Fruit fly (Drosophila melanogaster) whole organism, embryonic: ENCODE measurements around the gene CG6398.
A peak's percentile ranks its signal among the peaks of the same experiment; 100 is the strongest.

Source experiments
- Adf1 ChIP-seq: fragments of 200-800 bp; sonication (Bioruptor generic); IDR thresholded peaks from 2 replicates; pipeline ENCODE4 v1.3.6; 2022; ENCODE audit warnings: missing biosample characterization, missing genetic modification characterization
- Asciz ChIP-seq: fragments of 200-800 bp; sonication (Bioruptor generic); optimal IDR thresholded peaks from 2 replicates; lab custom pipeline; 2017; ENCODE audit warnings: missing biosample characterization, mild to moderate bottlenecking, missing genetic modification characterization, missing genetic modification reagents
- Atf3 ChIP-seq: fragments of 200-800 bp; sonication (Bioruptor generic); optimal IDR thresholded peaks from 3 replicates; lab custom pipeline; 2016; ENCODE audit warnings: missing biosample characterization, missing genetic modification characterization
- B-H1 ChIP-seq: fragments of 200-800 bp; sonication (Bioruptor generic); IDR thresholded peaks from 3 replicates; pipeline ENCODE4 v1.3.6; 2022; ENCODE audit warnings: missing biosample characterization, missing genetic modification characterization
- BEAF-32 ChIP-seq: fragments of 200-800 bp; sonication (Bioruptor generic); optimal IDR thresholded peaks from 3 replicates; lab custom pipeline; 2017; ENCODE audit warnings: missing biosample characterization, missing genetic modification characterization, mild to moderate bottlenecking, moderate library complexity, missing genetic modification reagents
- CG10959 ChIP-seq: fragments of 200-800 bp; sonication (Bioruptor generic); IDR thresholded peaks from 2 replicates; pipeline ENCODE4 v1.3.6; 2022; ENCODE audit warnings: missing biosample characterization, missing genetic modification characterization
- CG11560 ChIP-seq: fragments of 200-800 bp; sonication (Bioruptor generic); IDR thresholded peaks from 3 replicates; pipeline ENCODE4 v1.3.6; 2022; ENCODE audit warnings: missing biosample characterization, missing genetic modification characterization
- CG13894 ChIP-seq: fragments of 200-800 bp; sonication (Bioruptor generic); optimal IDR thresholded peaks from 3 replicates; lab custom pipeline; 2018; ENCODE audit warnings: missing biosample characterization, mild to moderate bottlenecking, missing genetic modification characterization, moderate library complexity
- CG14014 ChIP-seq: fragments of 200-800 bp; sonication (Bioruptor generic); IDR thresholded peaks from 2 replicates; pipeline ENCODE4 v1.3.6; 2022; ENCODE audit warnings: missing biosample characterization, missing genetic modification characterization
- CG14860 ChIP-seq: fragments of 200-800 bp; sonication (Bioruptor generic); IDR thresholded peaks from 3 replicates; pipeline ENCODE4 v1.3.6; 2022; ENCODE audit warnings: missing biosample characterization, missing genetic modification characterization; ENCODE audit not compliant: partially characterized antibody
- CG1529 ChIP-seq: fragments of 200-800 bp; sonication (Bioruptor generic); optimal IDR thresholded peaks from 3 replicates; lab custom pipeline; 2018; ENCODE audit warnings: missing biosample characterization, missing genetic modification characterization
- CG15696 ChIP-seq: fragments of 200-800 bp; sonication (Bioruptor generic); optimal IDR thresholded peaks from 2 replicates; lab custom pipeline; 2019; ENCODE audit warnings: missing biosample characterization, mild to moderate bottlenecking, missing genetic modification characterization, moderate library complexity
- CG1603 ChIP-seq: fragments of 200-800 bp; sonication (Bioruptor generic); optimal IDR thresholded peaks from 2 replicates; lab custom pipeline; 2019; ENCODE audit warnings: missing biosample characterization, mild to moderate bottlenecking, missing genetic modification characterization, moderate library complexity
- CG18764 ChIP-seq: fragments of 200-800 bp; sonication (Bioruptor generic); optimal IDR thresholded peaks from 3 replicates; lab custom pipeline; 2016; ENCODE audit warnings: missing biosample characterization, missing genetic modification characterization
- CG2199 ChIP-seq: fragments of 200-800 bp; sonication (Bioruptor generic); IDR thresholded peaks from 3 replicates; pipeline ENCODE4 v1.3.6; 2022; ENCODE audit warnings: missing biosample characterization, missing genetic modification characterization
- CG30020 ChIP-seq: fragments of 200-800 bp; optimal IDR thresholded peaks from 2 replicates; lab custom pipeline; 2019; ENCODE audit warnings: missing biosample characterization, mild to moderate bottlenecking, missing genetic modification characterization, moderate library complexity
- CG30431 ChIP-seq: fragments of 200-800 bp; sonication (Bioruptor generic); optimal IDR thresholded peaks from 2 replicates; lab custom pipeline; 2017; ENCODE audit warnings: missing biosample characterization, missing genetic modification characterization
- CG34376 ChIP-seq: fragments of 200-800 bp; sonication (Bioruptor generic); optimal IDR thresholded peaks from 2 replicates; lab custom pipeline; 2018; ENCODE audit warnings: missing biosample characterization, mild to moderate bottlenecking, missing genetic modification characterization
- CG42726 ChIP-seq: fragments of 200-800 bp; sonication (Bioruptor generic); IDR thresholded peaks from 2 replicates; pipeline ENCODE4 v1.3.6; 2022; ENCODE audit warnings: missing biosample characterization, missing genetic modification characterization; ENCODE audit not compliant: partially characterized antibody
- CG4360 ChIP-seq: fragments of 200-800 bp; sonication (Bioruptor generic); IDR thresholded peaks from 2 replicates; pipeline ENCODE4 v1.3.6; 2022; ENCODE audit warnings: missing biosample characterization, missing genetic modification characterization
- CG5180 ChIP-seq: fragments of 200-800 bp; sonication (Bioruptor generic); optimal IDR thresholded peaks from 3 replicates; lab custom pipeline; 2017; ENCODE audit warnings: missing biosample characterization, missing genetic modification characterization, mild to moderate bottlenecking, moderate library complexity, missing genetic modification reagents
- CG6854 ChIP-seq: fragments of 200-800 bp; sonication (Bioruptor generic); optimal IDR thresholded peaks from 3 replicates; lab custom pipeline; 2017; ENCODE audit warnings: missing biosample characterization, mild to moderate bottlenecking, missing genetic modification characterization
- CG7745 ChIP-seq: fragments of 200-800 bp; sonication (Bioruptor generic); optimal IDR thresholded peaks from 2 replicates; lab custom pipeline; 2018; ENCODE audit warnings: missing biosample characterization, mild to moderate bottlenecking, missing genetic modification characterization, moderate library complexity
- Dip3 ChIP-seq: fragments of 200-800 bp; sonication (Bioruptor generic); optimal IDR thresholded peaks from 3 replicates; lab custom pipeline; 2016; ENCODE audit warnings: missing biosample characterization, missing genetic modification characterization
- Ets97D ChIP-seq: fragments of 200-800 bp; sonication (Bioruptor generic); optimal IDR thresholded peaks from 3 replicates; lab custom pipeline; 2016; ENCODE audit warnings: missing biosample characterization, missing genetic modification characterization
- Fer1 ChIP-seq: fragments of 200-800 bp; sonication (Bioruptor generic); optimal IDR thresholded peaks from 2 replicates; lab custom pipeline; 2017; ENCODE audit warnings: missing biosample characterization, mild to moderate bottlenecking, missing genetic modification characterization
- Fer3 ChIP-seq: fragments of 200-800 bp; sonication (Bioruptor generic); optimal IDR thresholded peaks from 2 replicates; lab custom pipeline; 2018; ENCODE audit warnings: missing biosample characterization, mild to moderate bottlenecking, missing genetic modification characterization, moderate library complexity
- H15 ChIP-seq: fragments of 200-800 bp; sonication (Bioruptor generic); IDR thresholded peaks from 3 replicates; pipeline ENCODE4 v1.3.6; 2022; ENCODE audit warnings: missing biosample characterization, missing genetic modification characterization
- HLH54F ChIP-seq: fragments of 200-800 bp; sonication (Bioruptor generic); optimal IDR thresholded peaks from 3 replicates; lab custom pipeline; 2016; ENCODE audit warnings: missing biosample characterization, missing genetic modification characterization
- Hmr ChIP-seq: fragments of 200-800 bp; sonication (Bioruptor generic); optimal IDR thresholded peaks from 3 replicates; lab custom pipeline; 2017; ENCODE audit warnings: mild to moderate bottlenecking, missing biosample characterization, missing genetic modification reagents, missing genetic modification characterization
- Hsf ChIP-seq: fragments of 200-800 bp; sonication (Bioruptor generic); optimal IDR thresholded peaks from 3 replicates; lab custom pipeline; 2016; ENCODE audit warnings: missing biosample characterization, missing genetic modification characterization
- Lhr ChIP-seq: fragments of 200-800 bp; sonication (Bioruptor generic); optimal IDR thresholded peaks from 3 replicates; lab custom pipeline; 2017; ENCODE audit warnings: mild to moderate bottlenecking, missing biosample characterization, missing genetic modification reagents, missing genetic modification characterization
- MTF-1 ChIP-seq: fragments of 200-800 bp; sonication (Bioruptor generic); optimal IDR thresholded peaks from 2 replicates; lab custom pipeline; 2018; ENCODE audit warnings: missing biosample characterization, mild to moderate bottlenecking, missing genetic modification characterization, borderline replicate concordance
- Mad ChIP-seq: fragments of 200-800 bp; sonication (Bioruptor generic); optimal IDR thresholded peaks from 2 replicates; lab custom pipeline; 2016; ENCODE audit warnings: missing biosample characterization, missing genetic modification characterization
- Nf-YC ChIP-seq: fragments of 200-800 bp; optimal IDR thresholded peaks from 3 replicates; lab custom pipeline; 2019; ENCODE audit warnings: missing biosample characterization, mild to moderate bottlenecking, missing genetic modification characterization, moderate library complexity
- Taf1 ChIP-seq: fragments of 200-800 bp; sonication (Bioruptor generic); IDR thresholded peaks from 2 replicates; pipeline ENCODE4 v1.3.6; 2022; ENCODE audit warnings: missing biosample characterization, missing genetic modification characterization
- ara ChIP-seq: fragments of 200-800 bp; sonication (Bioruptor generic); IDR thresholded peaks from 2 replicates; pipeline ENCODE4 v1.3.6; 2022; ENCODE audit warnings: missing biosample characterization, missing genetic modification characterization
- crp ChIP-seq, 2 experiments: fragments of 200-800 bp; sonication (Bioruptor generic); optimal IDR thresholded peaks; 2 replicates in 1 of 2; 3 replicates in 1 of 2; lab custom pipeline; 2017; ENCODE audit warnings: missing biosample characterization in 2 of 2, missing genetic modification characterization in 2 of 2, mild to moderate bottlenecking in 1 of 2, moderate library complexity in 1 of 2
- dm ChIP-seq: fragments of 200-800 bp; sonication (Bioruptor generic); optimal IDR thresholded peaks from 3 replicates; lab custom pipeline; 2016; ENCODE audit warnings: missing biosample characterization, missing genetic modification characterization
- emc ChIP-seq: fragments of 200-800 bp; sonication (Bioruptor generic); optimal IDR thresholded peaks from 2 replicates; lab custom pipeline; 2016; ENCODE audit warnings: missing biosample characterization, missing genetic modification characterization
- exex ChIP-seq: fragments of 200-800 bp; sonication (Bioruptor generic); optimal IDR thresholded peaks from 4 replicates; lab custom pipeline; 2018; ENCODE audit warnings: missing biosample characterization, mild to moderate bottlenecking, missing genetic modification characterization, moderate library complexity
- fd102C ChIP-seq: fragments of 200-800 bp; sonication (Bioruptor generic); optimal IDR thresholded peaks from 2 replicates; lab custom pipeline; 2018; ENCODE audit warnings: missing biosample characterization, mild to moderate bottlenecking, missing genetic modification characterization, moderate library complexity
- fd64A ChIP-seq: fragments of 200-800 bp; sonication (Bioruptor generic); optimal IDR thresholded peaks from 3 replicates; lab custom pipeline; 2018; ENCODE audit warnings: missing biosample characterization, mild to moderate bottlenecking, missing genetic modification characterization
- fd96Cb ChIP-seq: fragments of 200-800 bp; sonication (Bioruptor generic); optimal IDR thresholded peaks from 2 replicates; lab custom pipeline; 2018; ENCODE audit warnings: missing biosample characterization, mild to moderate bottlenecking, missing genetic modification characterization, moderate library complexity
- gsb ChIP-seq: fragments of 200-800 bp; sonication (Bioruptor generic); IDR thresholded peaks from 2 replicates; pipeline ENCODE4 v1.3.6; 2022; ENCODE audit warnings: missing biosample characterization, missing genetic modification characterization
- insv ChIP-seq, 2 experiments: fragments of 200-800 bp; sonication (Bioruptor generic); optimal IDR thresholded peaks; 3 replicates each; lab custom pipeline; 2016 to 2018; ENCODE audit warnings: missing biosample characterization in 2 of 2, missing genetic modification characterization in 2 of 2
- jigr1 ChIP-seq: fragments of 200-800 bp; sonication (Bioruptor generic); IDR thresholded peaks from 3 replicates; pipeline ENCODE4 v1.3.6; 2022; ENCODE audit warnings: missing biosample characterization, missing genetic modification characterization
- mam ChIP-seq: fragments of 200-800 bp; sonication (Bioruptor generic); optimal IDR thresholded peaks from 3 replicates; lab custom pipeline; 2016; ENCODE audit warnings: missing biosample characterization, missing genetic modification characterization
- psq ChIP-seq: fragments of 200-800 bp; sonication (Bioruptor generic); optimal IDR thresholded peaks from 2 replicates; lab custom pipeline; 2017; ENCODE audit warnings: missing biosample characterization, missing genetic modification characterization
- ranshi ChIP-seq: fragments of 200-800 bp; sonication (Bioruptor generic); IDR thresholded peaks from 2 replicates; pipeline ENCODE4 v1.3.6; 2022; ENCODE audit warnings: missing biosample characterization, missing genetic modification characterization
- seq ChIP-seq: fragments of 200-800 bp; sonication (Bioruptor generic); IDR thresholded peaks from 2 replicates; pipeline ENCODE4 v1.3.6; 2022; ENCODE audit warnings: missing biosample characterization, missing genetic modification characterization
- sima ChIP-seq: fragments of 200-800 bp; sonication (Bioruptor generic); optimal IDR thresholded peaks from 2 replicates; lab custom pipeline; 2016; ENCODE audit warnings: missing biosample characterization, missing genetic modification characterization

CG6398 gene

dm6 chrX:17852457-17852856, 21.8 kb downstream of the CG6398 start, which contains the start of gene CG32554 (continued):
- TF ChIP-seq Asciz (GFP tag; lab: Kevin White, UChicago): no peak
- TF ChIP-seq mam (GFP tag; lab: Kevin White, UChicago): no peak
- no peak for TF ChIP-seq CG14014 (GFP tag; lab: Robert Waterston, UW)
- no peak for TF ChIP-seq gsb (GFP tag; lab: Robert Waterston, UW)
- TF ChIP-seq Atf3 (GFP tag; lab: Kevin White, UChicago): no peak
- TF ChIP-seq B-H1 (GFP tag; lab: Robert Waterston, UW): no peak
- no peak for TF ChIP-seq CG34376
- TF ChIP-seq CG1529 (GFP tag; lab: Kevin White, UChicago): no peak
- no peak for TF ChIP-seq CG30431 (GFP tag; lab: Kevin White, UChicago)
- TF ChIP-seq CG4360 (GFP tag; lab: Robert Waterston, UW): no peak
- TF ChIP-seq jigr1 (GFP tag; lab: Robert Waterston, UW): no peak
- no peak for TF ChIP-seq Fer3 (tag; lab: Kevin White, UChicago)
- TF ChIP-seq CG15696 (tag; lab: Kevin White, UChicago): no peak
- TF ChIP-seq seq (GFP tag; lab: Robert Waterston, UW): no peak
- no peak for TF ChIP-seq fd102C (GFP tag; lab: Kevin White, UChicago)
- peak; percentile 83 for TF ChIP-seq BEAF-32
- no peak for TF ChIP-seq Taf1 (GFP tag; lab: Robert Waterston, UW)
- TF ChIP-seq Lhr (GFP tag; lab: Kevin White, UChicago): no peak
- TF ChIP-seq CG13894 (tag; lab: Kevin White, UChicago): no peak
- TF ChIP-seq HLH54F (GFP tag; lab: Kevin White, UChicago): no peak
- no peak for TF ChIP-seq CG5180 (GFP tag; lab: Kevin White, UChicago)
- no peak for TF ChIP-seq fd96Cb (tag; lab: Kevin White, UChicago)
- peak; percentile 24 for TF ChIP-seq CG1603
- TF ChIP-seq dm (GFP tag; lab: Kevin White, UChicago): no peak
- no peak for TF ChIP-seq CG2199 (GFP tag; lab: Robert Waterston, UW)
- TF ChIP-seq fd64A (GFP tag; lab: Kevin White, UChicago): no peak
- TF ChIP-seq emc (GFP tag; lab: Kevin White, UChicago): no peak
- no peak for TF ChIP-seq ranshi (GFP tag; lab: Robert Waterston, UW)
- no peak for TF ChIP-seq CG7745 (tag; lab: Kevin White, UChicago)
- no peak for TF ChIP-seq Fer1
- TF ChIP-seq MTF-1 (GFP tag; lab: Kevin White, UChicago): no peak
- no peak for TF ChIP-seq H15
- no peak for TF ChIP-seq CG30020 (tag; lab: Kevin White, UChicago)
- TF ChIP-seq Ets97D (GFP tag; lab: Kevin White, UChicago): peak; percentile 23
- TF ChIP-seq CG6854 (GFP tag; lab: Kevin White, UChicago): no peak
- TF ChIP-seq crp (GFP tag; optimal IDR thresholded peaks at IDR 0.05; lab: Kevin White, UChicago): peak in 1 of 2 experiments; percentile 60
- peak; percentile 80; the same call in 1 of the 2 replicates for TF ChIP-seq CG42726 (GFP tag; lab: Robert Waterston, UW)
- TF ChIP-seq insv (GFP tag; optimal IDR thresholded peaks at IDR 0.05; lab: Kevin White, UChicago): no peak
- TF ChIP-seq ara (GFP tag; lab: Robert Waterston, UW): no peak
- TF ChIP-seq CG14860 (GFP tag; lab: Robert Waterston, UW): peak; percentile 81
- TF ChIP-seq sima (GFP tag; lab: Kevin White, UChicago): no peak
- no peak for TF ChIP-seq exex (tag; lab: Kevin White, UChicago)
- no peak for TF ChIP-seq Hmr
- TF ChIP-seq CG18764 (GFP tag; lab: Kevin White, UChicago): no peak
- TF ChIP-seq psq: no peak
- no peak for TF ChIP-seq Dip3
- TF ChIP-seq Adf1 (GFP tag; lab: Robert Waterston, UW): no peak
- TF ChIP-seq Mad: no peak
- TF ChIP-seq CG10959: no peak
- no peak for TF ChIP-seq CG11560 (tag; lab: Robert Waterston, UW)
- no peak for TF ChIP-seq Hsf (GFP tag; lab: Kevin White, UChicago)
- no peak for TF ChIP-seq Nf-YC (tag; lab: Kevin White, UChicago)
